Fruit fly (Drosophila melanogaster) whole organism, embryonic: Measurements from ENCODE around the gene Rbp6.
A peak's percentile ranks its signal among the peaks of the same experiment; 100 is the strongest.

Experiments used
- Ada2b ChIP-seq: fragments of 200-800 bp; sonication (Bioruptor generic); IDR thresholded peaks from 2 replicates; pipeline ENCODE4 v1.3.6; 2022; ENCODE audit warnings: missing biosample characterization, missing genetic modification characterization
- BEAF-32 ChIP-seq: fragments of 200-800 bp; sonication (Bioruptor generic); optimal IDR thresholded peaks from 3 replicates; lab custom pipeline; 2017; ENCODE audit warnings: missing biosample characterization, missing genetic modification characterization, mild to moderate bottlenecking, moderate library complexity, missing genetic modification reagents
- BtbVII ChIP-seq: fragments of 200-800 bp; sonication (Bioruptor generic); optimal IDR thresholded peaks from 3 replicates; lab custom pipeline; 2017; ENCODE audit warnings: missing biosample characterization, mild to moderate bottlenecking, missing genetic modification characterization
- CG11085 ChIP-seq: fragments of 200-800 bp; sonication (Bioruptor generic); IDR thresholded peaks from 2 replicates; pipeline ENCODE4 v1.3.6; 2022; ENCODE audit warnings: missing biosample characterization, missing genetic modification characterization
- CG12219 ChIP-seq: fragments of 200-800 bp; sonication (Bioruptor generic); optimal IDR thresholded peaks from 3 replicates; lab custom pipeline; 2018; ENCODE audit warnings: missing biosample characterization, mild to moderate bottlenecking, missing genetic modification characterization
- CG13624 ChIP-seq: fragments of 200-800 bp; sonication (Bioruptor generic); optimal IDR thresholded peaks from 2 replicates; lab custom pipeline; 2016; ENCODE audit warnings: missing biosample characterization, missing genetic modification characterization
- CG34224 ChIP-seq: fragments of 200-800 bp; sonication (Bioruptor generic); IDR thresholded peaks from 3 replicates; pipeline ENCODE4 v1.3.6; 2022; ENCODE audit warnings: missing biosample characterization, missing genetic modification characterization; ENCODE audit not compliant: partially characterized antibody
- CG3726 ChIP-seq: fragments of 200-800 bp; sonication (Bioruptor generic); IDR thresholded peaks from 3 replicates; pipeline ENCODE4, ENCODE4 v1.3.6; 2022; ENCODE audit warnings: missing biosample characterization, missing genetic modification characterization
- CG4328 ChIP-seq: fragments of 200-800 bp; sonication (Bioruptor generic); optimal IDR thresholded peaks from 3 replicates; lab custom pipeline; 2017; ENCODE audit warnings: missing biosample characterization, missing genetic modification reagents, missing genetic modification characterization
- CG6683 ChIP-seq: fragments of 200-800 bp; sonication (Bioruptor generic); optimal IDR thresholded peaks from 2 replicates; lab custom pipeline; 2017; ENCODE audit warnings: missing biosample characterization, mild to moderate bottlenecking, missing genetic modification characterization, missing genetic modification reagents
- CG7271 ChIP-seq: fragments of 200-800 bp; sonication (Bioruptor generic); optimal IDR thresholded peaks from 2 replicates; lab custom pipeline; 2018; ENCODE audit warnings: missing biosample characterization, mild to moderate bottlenecking, missing genetic modification characterization, moderate library complexity
- CG7556 ChIP-seq: fragments of 200-800 bp; sonication (Bioruptor generic); optimal IDR thresholded peaks from 2 replicates; lab custom pipeline; 2017; ENCODE audit warnings: missing biosample characterization, mild to moderate bottlenecking, missing genetic modification characterization
- CG7745 ChIP-seq: fragments of 200-800 bp; sonication (Bioruptor generic); optimal IDR thresholded peaks from 2 replicates; lab custom pipeline; 2018; ENCODE audit warnings: missing biosample characterization, mild to moderate bottlenecking, missing genetic modification characterization, moderate library complexity
- CG9215 ChIP-seq: fragments of 200-800 bp; sonication (Bioruptor generic); IDR thresholded peaks from 2 replicates; pipeline ENCODE4 v1.3.6; 2022; ENCODE audit warnings: missing biosample characterization, missing genetic modification characterization
- CTCF ChIP-seq: fragments of 200-800 bp; sonication (Bioruptor generic); optimal IDR thresholded peaks from 2 replicates; lab custom pipeline; 2017; ENCODE audit warnings: missing biosample characterization, mild to moderate bottlenecking, missing genetic modification characterization, moderate library complexity
- Dip3 ChIP-seq: fragments of 200-800 bp; sonication (Bioruptor generic); optimal IDR thresholded peaks from 3 replicates; lab custom pipeline; 2016; ENCODE audit warnings: missing biosample characterization, missing genetic modification characterization
- Dref ChIP-seq: fragments of 200-800 bp; sonication (Bioruptor generic); IDR thresholded peaks from 2 replicates; pipeline ENCODE4 v1.3.6; 2022; ENCODE audit warnings: missing biosample characterization, missing genetic modification characterization
- Elba2 ChIP-seq: fragments of 200-800 bp; sonication (Bioruptor generic); optimal IDR thresholded peaks from 3 replicates; lab custom pipeline; 2016; ENCODE audit warnings: missing biosample characterization, missing genetic modification characterization
- Hr3 ChIP-seq: fragments of 200-800 bp; sonication (Bioruptor generic); optimal IDR thresholded peaks from 3 replicates; lab custom pipeline; 2016; ENCODE audit warnings: missing biosample characterization, missing genetic modification characterization
- Hr51 ChIP-seq, 2 experiments: fragments of 200-800 bp; sonication (Bioruptor generic); optimal IDR thresholded peaks; 2 replicates in 1 of 2; 3 replicates in 1 of 2; lab custom pipeline; 2016 to 2018; ENCODE audit warnings: missing biosample characterization in 2 of 2, missing genetic modification characterization in 2 of 2, mild to moderate bottlenecking in 1 of 2, moderate library complexity in 1 of 2
- Hr78 ChIP-seq, 2 experiments: fragments of 200-800 bp in 1 of 2; fragments of >200 bp in 1 of 2; sonication (Bioruptor generic) in 1 of 2; optimal IDR thresholded peaks; 2 replicates each; lab custom pipeline; 2017 to 2019; ENCODE audit warnings: missing biosample characterization in 2 of 2, missing genetic modification characterization in 2 of 2, mild to moderate bottlenecking in 1 of 2, moderate library complexity in 1 of 2
- Mad ChIP-seq: fragments of 200-800 bp; sonication (Bioruptor generic); optimal IDR thresholded peaks from 2 replicates; lab custom pipeline; 2016; ENCODE audit warnings: missing biosample characterization, missing genetic modification characterization
- NC2α ChIP-seq: fragments of 200-800 bp; sonication (Bioruptor generic); optimal IDR thresholded peaks from 2 replicates; lab custom pipeline; 2016; ENCODE audit warnings: missing biosample characterization, missing genetic modification characterization
- Neu2 ChIP-seq: fragments of 200-800 bp; sonication (Bioruptor generic); optimal IDR thresholded peaks from 3 replicates; lab custom pipeline; 2016; ENCODE audit warnings: missing biosample characterization, missing genetic modification characterization, borderline replicate concordance
- Nf-YB ChIP-seq: fragments of 200-800 bp; sonication (Bioruptor generic); optimal IDR thresholded peaks from 3 replicates; lab custom pipeline; 2019; ENCODE audit warnings: missing biosample characterization, mild to moderate bottlenecking, missing genetic modification characterization, moderate library complexity
- Oaz ChIP-seq: fragments of 200-800 bp; sonication (Bioruptor generic); IDR thresholded peaks from 2 replicates; pipeline ENCODE4 v1.3.6; 2022; ENCODE audit warnings: missing biosample characterization, missing genetic modification characterization
- Opbp ChIP-seq: fragments of 200-800 bp; sonication (Bioruptor generic); IDR thresholded peaks from 3 replicates; pipeline ENCODE4 v1.3.6; 2022; ENCODE audit warnings: missing biosample characterization, missing genetic modification characterization; ENCODE audit not compliant: partially characterized antibody
- Side ChIP-seq: fragments of 200-800 bp; sonication (Bioruptor generic); optimal IDR thresholded peaks from 2 replicates; lab custom pipeline; 2016; ENCODE audit warnings: missing biosample characterization, missing genetic modification characterization
- Sry-β ChIP-seq: fragments of 200-800 bp; sonication (Bioruptor generic); optimal IDR thresholded peaks from 2 replicates; lab custom pipeline; 2018; ENCODE audit warnings: missing biosample characterization, mild to moderate bottlenecking, missing genetic modification characterization, moderate library complexity
- Vsx1 ChIP-seq: fragments of 200-800 bp; sonication (Bioruptor generic); optimal IDR thresholded peaks from 2 replicates; lab custom pipeline; 2017; ENCODE audit warnings: missing biosample characterization, mild to moderate bottlenecking, missing genetic modification characterization, missing genetic modification reagents
- al ChIP-seq: fragments of 200-800 bp; sonication (Bioruptor generic); IDR thresholded peaks from 2 replicates; pipeline ENCODE4 v1.3.6; 2022; ENCODE audit warnings: missing biosample characterization, missing genetic modification characterization
- br ChIP-seq: fragments of >200 bp; optimal IDR thresholded peaks from 2 replicates; lab custom pipeline; 2017
- chif ChIP-seq, 2 experiments: fragments of 200-800 bp; sonication (Bioruptor generic); optimal IDR thresholded peaks; 3 replicates each; lab custom pipeline; 2016; ENCODE audit warnings: missing biosample characterization in 2 of 2, missing genetic modification characterization in 2 of 2
- croc ChIP-seq: fragments of 200-800 bp; sonication (Bioruptor generic); conservative IDR thresholded peaks from 3 replicates; pipeline ENCODE4 v1.3.6; 2022; ENCODE audit warnings: missing biosample characterization, missing genetic modification characterization
- dm ChIP-seq: fragments of 200-800 bp; sonication (Bioruptor generic); optimal IDR thresholded peaks from 3 replicates; lab custom pipeline; 2016; ENCODE audit warnings: missing biosample characterization, missing genetic modification characterization
- dmrt99B ChIP-seq: fragments of 200-800 bp; sonication (Bioruptor generic); optimal IDR thresholded peaks from 2 replicates; lab custom pipeline; 2018; ENCODE audit warnings: missing biosample characterization, mild to moderate bottlenecking, missing genetic modification characterization, moderate library complexity
- fd3F ChIP-seq: fragments of 200-800 bp; sonication (Bioruptor generic); optimal IDR thresholded peaks from 2 replicates; lab custom pipeline; 2018; ENCODE audit warnings: missing biosample characterization, mild to moderate bottlenecking, missing genetic modification characterization, moderate library complexity
- gce ChIP-seq: fragments of 200-800 bp; sonication (Bioruptor generic); IDR thresholded peaks from 3 replicates; pipeline ENCODE4 v1.3.6; 2022; ENCODE audit warnings: missing biosample characterization, missing genetic modification characterization
- gcm ChIP-seq: fragments of 200-800 bp; sonication (Bioruptor generic); optimal IDR thresholded peaks from 2 replicates; lab custom pipeline; 2019; ENCODE audit warnings: missing biosample characterization, mild to moderate bottlenecking, missing genetic modification characterization, moderate library complexity
- gcm2 ChIP-seq: fragments of 200-800 bp; sonication (Bioruptor generic); optimal IDR thresholded peaks from 2 replicates; lab custom pipeline; 2016; ENCODE audit warnings: missing biosample characterization, missing genetic modification characterization
- gem ChIP-seq: fragments of 200-800 bp; sonication (Bioruptor generic); optimal IDR thresholded peaks from 2 replicates; lab custom pipeline; 2019; ENCODE audit warnings: missing biosample characterization, mild to moderate bottlenecking, missing genetic modification characterization, moderate library complexity
- gro ChIP-seq: fragments of 200-800 bp; sonication (Bioruptor generic); optimal IDR thresholded peaks from 2 replicates; lab custom pipeline; 2016; ENCODE audit warnings: missing biosample characterization, missing genetic modification characterization
- lab ChIP-seq: fragments of 200-800 bp; sonication (Bioruptor generic); optimal IDR thresholded peaks from 3 replicates; lab custom pipeline; 2017; ENCODE audit warnings: missing biosample characterization, missing genetic modification characterization, mild to moderate bottlenecking, moderate library complexity, missing genetic modification reagents
- nmo ChIP-seq: fragments of 200-800 bp; sonication (Bioruptor generic); optimal IDR thresholded peaks from 2 replicates; lab custom pipeline; 2018; ENCODE audit warnings: missing biosample characterization, mild to moderate bottlenecking, missing genetic modification characterization, moderate library complexity
- onecut ChIP-seq: fragments of 200-800 bp; sonication (Bioruptor generic); IDR thresholded peaks from 2 replicates; pipeline ENCODE4 v1.3.6; 2022; ENCODE audit warnings: missing biosample characterization, missing genetic modification characterization
- psq ChIP-seq: fragments of 200-800 bp; sonication (Bioruptor generic); optimal IDR thresholded peaks from 2 replicates; lab custom pipeline; 2017; ENCODE audit warnings: missing biosample characterization, missing genetic modification characterization
- rib ChIP-seq: fragments of 200-800 bp; sonication (Bioruptor generic); IDR thresholded peaks from 2 replicates; pipeline ENCODE4 v1.3.6; 2022; ENCODE audit warnings: missing biosample characterization, missing genetic modification characterization
- sens ChIP-seq: fragments of 200-800 bp; sonication (Bioruptor generic); peaks from one replicate; lab custom pipeline; 2016; ENCODE audit warnings: missing biosample characterization, missing genetic modification characterization
- slou ChIP-seq: fragments of 200-800 bp; sonication (Bioruptor generic); optimal IDR thresholded peaks from 3 replicates; lab custom pipeline; 2016; ENCODE audit warnings: missing biosample characterization, missing genetic modification characterization
- unpg ChIP-seq: fragments of 200-800 bp; sonication (Bioruptor generic); optimal IDR thresholded peaks from 3 replicates; lab custom pipeline; 2018; ENCODE audit warnings: missing biosample characterization, mild to moderate bottlenecking, missing genetic modification characterization, moderate library complexity
- vnd ChIP-seq: fragments of 200-800 bp; sonication (Bioruptor generic); IDR thresholded peaks from 3 replicates; pipeline ENCODE4 v1.3.6; 2022; ENCODE audit warnings: missing biosample characterization, missing genetic modification characterization; ENCODE audit not compliant: partially characterized antibody

Rbp6 gene

DNA sequence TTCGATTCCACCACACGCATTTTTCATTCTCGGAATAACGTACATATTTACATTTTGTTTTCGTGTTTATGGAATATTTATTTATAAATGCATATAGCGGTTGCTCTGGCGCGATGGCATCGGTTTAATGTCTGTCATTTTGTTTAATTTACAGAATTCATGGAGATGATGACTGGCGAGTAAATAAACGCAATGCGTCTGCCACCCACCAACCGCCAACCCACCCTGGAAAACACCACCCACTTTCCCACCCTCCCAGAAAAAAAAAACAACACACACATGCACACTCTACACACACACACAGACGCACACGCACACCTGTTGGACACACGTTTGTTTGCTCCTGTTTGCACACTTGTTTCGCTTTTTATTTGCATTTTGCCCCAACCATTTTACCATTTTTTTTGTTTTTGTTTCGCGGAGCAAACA, 190.2 kb downstream of the Rbp6 start (continued):
- TF ChIP-seq BEAF-32 (GFP tag; lab: Kevin White, UChicago) (no peak), CG11085 (GFP tag; lab: Robert Waterston, UW) (no peak), gro (GFP tag; lab: Kevin White, UChicago) (no peak), Sry-β (GFP tag; lab: Kevin White, UChicago) (no peak), CG3726 (GFP tag; lab: Robert Waterston, UW) (no peak), br (no peak), gem (tag; lab: Kevin White, UChicago) (no peak), NC2α (GFP tag; lab: Kevin White, UChicago) (no peak), CG7745 (tag; lab: Kevin White, UChicago) (no peak), Hr78 (GFP tag; optimal IDR thresholded peaks at IDR 0.05; lab: Kevin White, UChicago) (no peak), Opbp (no peak), psq (GFP tag; lab: Kevin White, UChicago) (no peak), nmo (peak; percentile 5), slou (no peak), sens (peak; percentile 67), Hr51 (GFP tag; optimal IDR thresholded peaks at IDR 0.05; lab: Kevin White, UChicago) (no peak), dmrt99B (tag; lab: Kevin White, UChicago) (no peak), Elba2 (GFP tag; lab: Kevin White, UChicago) (no peak), CG7556 (GFP tag; lab: Kevin White, UChicago) (peak; percentile 13), dm (no peak), Dip3 (GFP tag; lab: Kevin White, UChicago) (no peak), Vsx1 (peak; percentile 39), Side (GFP tag; lab: Kevin White, UChicago) (no peak), Neu2 (no peak), rib (GFP tag; lab: Robert Waterston, UW) (no peak), chif (GFP tag; optimal IDR thresholded peaks at IDR 0.05; lab: Kevin White, UChicago) (no peak), BtbVII (no peak), gcm (peak; percentile 6), croc (GFP tag; lab: Robert Waterston, UW) (no peak), Hr3 (GFP tag; lab: Kevin White, UChicago) (no peak), gce (GFP tag; lab: Robert Waterston, UW) (peak; percentile 48; the same call in 1 of the 3 replicates), onecut (GFP tag; lab: Robert Waterston, UW) (no peak), Ada2b (no peak), CG6683 (no peak), unpg (peak; percentile 25), al (GFP tag; lab: Robert Waterston, UW) (no peak), CTCF (GFP tag; lab: Kevin White, UChicago) (no peak), Mad (GFP tag; lab: Kevin White, UChicago) (no peak), CG13624 (GFP tag; lab: Kevin White, UChicago) (no peak), vnd (GFP tag; lab: Robert Waterston, UW) (no peak), CG7271 (tag; lab: Kevin White, UChicago) (no peak), CG9215 (GFP tag; lab: Robert Waterston, UW) (no peak), fd3F (GFP tag; lab: Kevin White, UChicago) (no peak), gcm2 (GFP tag; lab: Kevin White, UChicago) (no peak), lab (GFP tag; lab: Kevin White, UChicago) (peak; percentile 56), CG34224 (GFP tag; lab: Robert Waterston, UW) (no peak), Dref (GFP tag; lab: Robert Waterston, UW) (no peak), Nf-YB (no peak), Oaz (GFP tag; lab: Robert Waterston, UW) (no peak), CG4328 (peak; percentile 45), CG12219 (GFP tag; lab: Kevin White, UChicago) (no peak)
